Worm (Caenorhabditis elegans): Measurements from ENCODE around the gene F10E9.1.
A peak's percentile ranks its signal among the peaks of the same experiment; 100 is the strongest.

The F10E9.1 gene

ce11 chrIII:8358213-8358672 is 35.3 kb downstream of the F10E9.1 start, which contains the start of the genes R05D3.8 and rfp-1:
Gene R05D3.8, minus strand, starts transcription at chrIII:8358327.
Gene rfp-1, plus strand, starts transcription at chrIII:8358622.
- no peak for TF ChIP-seq nhr-76 (tag; optimal IDR thresholded peaks at IDR 0.05)
- no peak for TF ChIP-seq cnd-1 (tag; optimal IDR thresholded peaks at IDR 0.05)
- TF ChIP-seq unc-39 (tag; optimal IDR thresholded peaks at IDR 0.05): no peak
- TF ChIP-seq ham-2 (GFP tag; optimal IDR thresholded peaks at IDR 0.05): no peak
- peak; percentile 51 for TF ChIP-seq unc-62 (GFP tag; optimal IDR thresholded peaks at IDR 0.05)
- peak; percentile 59 for TF ChIP-seq ceh-39 (tag; optimal IDR thresholded peaks at IDR 0.05)
- no peak for TF ChIP-seq mls-2 (tag; optimal IDR thresholded peaks at IDR 0.05)
- peak; percentile 75 for TF ChIP-seq nhr-237 (tag; optimal IDR thresholded peaks at IDR 0.05)
- TF ChIP-seq hlh-1 (tag; optimal IDR thresholded peaks at IDR 0.05): peak; percentile 43
- TF ChIP-seq lin-13 (tag; optimal IDR thresholded peaks at IDR 0.05): no peak
- TF ChIP-seq pha-4 (tag; optimal IDR thresholded peaks at IDR 0.05): peak; percentile 51
- TF ChIP-seq mep-1 (tag; optimal IDR thresholded peaks at IDR 0.05): peak; percentile 83
- TF ChIP-seq lin-32 (GFP tag; optimal IDR thresholded peaks at IDR 0.05): no peak
- TF ChIP-seq elt-1 (tag; optimal IDR thresholded peaks at IDR 0.05; ENCODE audit: borderline replicate concordance, insufficient read depth): no peak
- TF ChIP-seq lsy-2 (tag; optimal IDR thresholded peaks at IDR 0.05): peak; percentile 96
- TF ChIP-seq zip-8 (tag; optimal IDR thresholded peaks at IDR 0.05): no peak
- TF ChIP-seq ztf-11 (tag; optimal IDR thresholded peaks at IDR 0.05): no peak
- TF ChIP-seq bed-3 (GFP tag; optimal IDR thresholded peaks at IDR 0.05): no peak
- TF ChIP-seq ceh-83 (GFP tag; optimal IDR thresholded peaks at IDR 0.05): no peak
- TF ChIP-seq sptf-1 (tag; optimal IDR thresholded peaks at IDR 0.05): no peak
- no peak for TF ChIP-seq snpc-4 (tag; optimal IDR thresholded peaks at IDR 0.05)
- TF ChIP-seq nhr-2 (tag; optimal IDR thresholded peaks at IDR 0.05): peak; percentile 23
- TF ChIP-seq sem-2 (GFP tag; optimal IDR thresholded peaks at IDR 0.05): no peak
- no peak for TF ChIP-seq M03D4.4 (tag; optimal IDR thresholded peaks at IDR 0.05)
- TF ChIP-seq tbx-8 (GFP tag; optimal IDR thresholded peaks at IDR 0.05): no peak
- peak; percentile 65 for TF ChIP-seq ces-1 (GFP tag; optimal IDR thresholded peaks at IDR 0.05)
- TF ChIP-seq drap-1 (GFP tag; optimal IDR thresholded peaks at IDR 0.05): no peak
- TF ChIP-seq elt-3 (tag; optimal IDR thresholded peaks at IDR 0.05): no peak
- peak; percentile 13 for TF ChIP-seq nhr-28 (tag; optimal IDR thresholded peaks at IDR 0.05)
- no peak for TF ChIP-seq flh-1 (GFP tag; optimal IDR thresholded peaks at IDR 0.05)
- peak; percentile 50 for TF ChIP-seq unc-120 (tag; optimal IDR thresholded peaks at IDR 0.05; ENCODE audit: poor library complexity, severe bottlenecking)
- no peak for TF ChIP-seq mab-5 (tag; optimal IDR thresholded peaks at IDR 0.05)
- no peak for TF ChIP-seq blmp-1 (tag; optimal IDR thresholded peaks at IDR 0.05)
- TF ChIP-seq nhr-12 (tag; optimal IDR thresholded peaks at IDR 0.05): peak; percentile 11
- no peak for TF ChIP-seq ceh-43 (GFP tag; optimal IDR thresholded peaks at IDR 0.05)

ce11 chrIII:8363253-8364061 is 40.5 kb downstream of the F10E9.1 start, which contains the start of gene R05D3.3:
Gene R05D3.3, plus strand, starts transcription at chrIII:8364011.
- no peak for TF ChIP-seq mep-1 (tag; optimal IDR thresholded peaks at IDR 0.05)
- no peak for TF ChIP-seq ztf-11 (tag; optimal IDR thresholded peaks at IDR 0.05)
- TF ChIP-seq zip-8 (tag; optimal IDR thresholded peaks at IDR 0.05): no peak
- no peak for TF ChIP-seq sem-2 (GFP tag; optimal IDR thresholded peaks at IDR 0.05)

- no peak for TF ChIP-seq drap-1 (GFP tag; optimal IDR thresholded peaks at IDR 0.05)
- no peak for TF ChIP-seq mab-5 (tag; optimal IDR thresholded peaks at IDR 0.05)
- no peak for TF ChIP-seq mls-2 (tag; optimal IDR thresholded peaks at IDR 0.05)
- TF ChIP-seq bed-3 (GFP tag; optimal IDR thresholded peaks at IDR 0.05): no peak
- no peak for TF ChIP-seq ces-1 (GFP tag; optimal IDR thresholded peaks at IDR 0.05)
- no peak for TF ChIP-seq unc-120 (tag; optimal IDR thresholded peaks at IDR 0.05; ENCODE audit: poor library complexity, severe bottlenecking)
- no peak for TF ChIP-seq nhr-2 (tag; optimal IDR thresholded peaks at IDR 0.05)
- no peak for TF ChIP-seq nhr-237 (tag; optimal IDR thresholded peaks at IDR 0.05)
- TF ChIP-seq tbx-8 (GFP tag; optimal IDR thresholded peaks at IDR 0.05): no peak
- TF ChIP-seq elt-3 (tag; optimal IDR thresholded peaks at IDR 0.05): no peak
- no peak for TF ChIP-seq ceh-39 (tag; optimal IDR thresholded peaks at IDR 0.05)
- TF ChIP-seq cnd-1 (tag; optimal IDR thresholded peaks at IDR 0.05): no peak
Measured at ce11 chrIII:8368619-8369018, 45.7 kb downstream of the F10E9.1 start, which contains the start of gene R05D3.9. Gene R05D3.9, minus strand, starts transcription at chrIII:8368719.
